Fruit fly (Drosophila melanogaster) whole organism, embryonic: ENCODE results near the gene ago.
A peak's percentile ranks its signal among the peaks of the same experiment; 100 is the strongest.

Source experiments
- Awh ChIP-seq: fragments of 200-800 bp; sonication (Bioruptor generic); IDR thresholded peaks from 2 replicates; pipeline ENCODE4, ENCODE4 v1.3.6; 2022; ENCODE audit warnings: missing biosample characterization, missing genetic modification characterization
- CG1024 ChIP-seq: fragments of 200-800 bp; sonication (Bioruptor generic); IDR thresholded peaks from 2 replicates; pipeline ENCODE4 v1.3.6; 2022; ENCODE audit warnings: missing biosample characterization, missing genetic modification characterization
- CG10462 ChIP-seq: fragments of 200-800 bp; sonication (Bioruptor generic); optimal IDR thresholded peaks from 2 replicates; lab custom pipeline; 2016; ENCODE audit warnings: missing biosample characterization, missing genetic modification characterization
- CG11504 ChIP-seq: fragments of 200-800 bp; sonication (Bioruptor generic); optimal IDR thresholded peaks from 3 replicates; lab custom pipeline; 2019; ENCODE audit warnings: missing biosample characterization, mild to moderate bottlenecking, missing genetic modification characterization, moderate library complexity
- CG11695 ChIP-seq: fragments of 200-800 bp; sonication (Bioruptor generic); IDR thresholded peaks from 3 replicates; pipeline ENCODE4 v1.3.6; 2022; ENCODE audit warnings: missing biosample characterization, missing genetic modification characterization
- CG12071 ChIP-seq: fragments of 200-800 bp; sonication (Bioruptor generic); optimal IDR thresholded peaks from 3 replicates; lab custom pipeline; 2018; ENCODE audit warnings: missing biosample characterization, mild to moderate bottlenecking, missing genetic modification characterization
- CG12769 ChIP-seq: fragments of 200-800 bp; sonication (Bioruptor generic); optimal IDR thresholded peaks from 2 replicates; lab custom pipeline; 2019; ENCODE audit warnings: missing biosample characterization, mild to moderate bottlenecking, missing genetic modification characterization, moderate library complexity
- CG15011 ChIP-seq: fragments of 200-800 bp; sonication (Bioruptor generic); optimal IDR thresholded peaks from 3 replicates; lab custom pipeline; 2018; ENCODE audit warnings: missing biosample characterization, mild to moderate bottlenecking, missing genetic modification characterization
- CG17361 ChIP-seq: fragments of 200-800 bp; sonication (Bioruptor generic); IDR thresholded peaks from 3 replicates; pipeline ENCODE4 v1.3.6; 2022; ENCODE audit warnings: missing biosample characterization, missing genetic modification characterization
- CG2875 ChIP-seq: fragments of 200-800 bp; sonication (Bioruptor generic); optimal IDR thresholded peaks from 2 replicates; lab custom pipeline; 2017; ENCODE audit warnings: missing biosample characterization, mild to moderate bottlenecking, missing genetic modification characterization, missing genetic modification reagents
- CG4854 ChIP-seq: fragments of 200-800 bp; sonication (Bioruptor generic); optimal IDR thresholded peaks from 2 replicates; lab custom pipeline; 2016; ENCODE audit warnings: missing biosample characterization, missing genetic modification characterization, inconsistent platforms
- CG5180 ChIP-seq: fragments of 200-800 bp; sonication (Bioruptor generic); optimal IDR thresholded peaks from 3 replicates; lab custom pipeline; 2017; ENCODE audit warnings: missing biosample characterization, missing genetic modification characterization, mild to moderate bottlenecking, moderate library complexity, missing genetic modification reagents
- CG6175 ChIP-seq: fragments of 200-800 bp; sonication (Bioruptor generic); IDR thresholded peaks from 3 replicates; pipeline ENCODE4 v1.3.6; 2022; ENCODE audit warnings: missing biosample characterization, missing genetic modification characterization
- CG6791 ChIP-seq: fragments of 200-800 bp; sonication (Bioruptor generic); IDR thresholded peaks from 3 replicates; pipeline ENCODE4 v1.3.6; 2022; ENCODE audit warnings: missing biosample characterization, missing genetic modification characterization; ENCODE audit not compliant: partially characterized antibody
- CG7839 ChIP-seq: fragments of 200-800 bp; sonication (Bioruptor generic); optimal IDR thresholded peaks from 3 replicates; lab custom pipeline; 2018; ENCODE audit warnings: missing biosample characterization, mild to moderate bottlenecking, missing genetic modification characterization, moderate library complexity
- Camta ChIP-seq: fragments of 200-800 bp; sonication (Bioruptor generic); optimal IDR thresholded peaks from 2 replicates; lab custom pipeline; 2016; ENCODE audit warnings: missing biosample characterization, missing genetic modification characterization
- CkIIα-i1 ChIP-seq: fragments of 200-800 bp; sonication (Bioruptor generic); IDR thresholded peaks from 2 replicates; pipeline ENCODE4 v1.3.6; 2022; ENCODE audit warnings: missing biosample characterization, missing genetic modification characterization
- Deaf1 ChIP-seq: fragments of 200-800 bp; optimal IDR thresholded peaks from 3 replicates; lab custom pipeline; 2019; ENCODE audit warnings: missing biosample characterization, mild to moderate bottlenecking, missing genetic modification characterization, moderate library complexity
- Dek ChIP-seq: fragments of 200-800 bp; sonication (Bioruptor generic); optimal IDR thresholded peaks from 3 replicates; lab custom pipeline; 2019; ENCODE audit warnings: missing biosample characterization, mild to moderate bottlenecking, missing genetic modification characterization, moderate library complexity
- Eip74EF ChIP-seq, 2 experiments: fragments of 200-800 bp in 1 of 2; fragments of >200 bp in 1 of 2; sonication (Bioruptor generic) in 1 of 2; optimal IDR thresholded peaks; 2 replicates each; lab custom pipeline; 2017 to 2019; ENCODE audit warnings: missing biosample characterization in 2 of 2, missing genetic modification characterization in 2 of 2, mild to moderate bottlenecking in 1 of 2, moderate library complexity in 1 of 2
- Ets65A ChIP-seq: fragments of 200-800 bp; sonication (Bioruptor generic); peaks from one replicate; lab custom pipeline; 2016; ENCODE audit warnings: missing biosample characterization, missing genetic modification characterization
- GATAe ChIP-seq: fragments of 200-800 bp; sonication (Bioruptor generic); conservative IDR thresholded peaks from 2 replicates; pipeline ENCODE4 v1.3.6; 2022; ENCODE audit warnings: missing biosample characterization, missing genetic modification characterization
- Hand ChIP-seq: fragments of 200-800 bp; sonication (Bioruptor generic); optimal IDR thresholded peaks from 2 replicates; lab custom pipeline; 2017; ENCODE audit warnings: mild to moderate bottlenecking, missing biosample characterization, missing genetic modification reagents, missing genetic modification characterization
- Hr3 ChIP-seq: fragments of 200-800 bp; sonication (Bioruptor generic); optimal IDR thresholded peaks from 3 replicates; lab custom pipeline; 2016; ENCODE audit warnings: missing biosample characterization, missing genetic modification characterization
- Hr39 ChIP-seq: fragments of >200 bp; optimal IDR thresholded peaks from 2 replicates; lab custom pipeline; 2017
- Hr51 ChIP-seq, 2 experiments: fragments of 200-800 bp; sonication (Bioruptor generic); optimal IDR thresholded peaks; 2 replicates in 1 of 2; 3 replicates in 1 of 2; lab custom pipeline; 2016 to 2018; ENCODE audit warnings: missing biosample characterization in 2 of 2, missing genetic modification characterization in 2 of 2, mild to moderate bottlenecking in 1 of 2, moderate library complexity in 1 of 2
- Hr78 ChIP-seq, 2 experiments: fragments of 200-800 bp in 1 of 2; fragments of >200 bp in 1 of 2; sonication (Bioruptor generic) in 1 of 2; optimal IDR thresholded peaks; 2 replicates each; lab custom pipeline; 2017 to 2019; ENCODE audit warnings: missing biosample characterization in 2 of 2, missing genetic modification characterization in 2 of 2, mild to moderate bottlenecking in 1 of 2, moderate library complexity in 1 of 2
- Hsf ChIP-seq: fragments of 200-800 bp; sonication (Bioruptor generic); optimal IDR thresholded peaks from 3 replicates; lab custom pipeline; 2016; ENCODE audit warnings: missing biosample characterization, missing genetic modification characterization
- MESR4 ChIP-seq: fragments of 200-800 bp; sonication (Bioruptor generic); optimal IDR thresholded peaks from 2 replicates; lab custom pipeline; 2018; ENCODE audit warnings: missing biosample characterization, mild to moderate bottlenecking, missing genetic modification characterization, moderate library complexity
- MTF-1 ChIP-seq: fragments of 200-800 bp; sonication (Bioruptor generic); optimal IDR thresholded peaks from 2 replicates; lab custom pipeline; 2018; ENCODE audit warnings: missing biosample characterization, mild to moderate bottlenecking, missing genetic modification characterization, borderline replicate concordance
- NC2β ChIP-seq: fragments of 200-800 bp; sonication (Bioruptor generic); optimal IDR thresholded peaks from 2 replicates; lab custom pipeline; 2016; ENCODE audit warnings: missing biosample characterization, missing genetic modification characterization
- Nf-YB ChIP-seq: fragments of 200-800 bp; sonication (Bioruptor generic); optimal IDR thresholded peaks from 3 replicates; lab custom pipeline; 2019; ENCODE audit warnings: missing biosample characterization, mild to moderate bottlenecking, missing genetic modification characterization, moderate library complexity
- Rfx ChIP-seq: fragments of 200-800 bp; sonication (Bioruptor generic); IDR thresholded peaks from 2 replicates; pipeline ENCODE4 v1.3.6; 2022; ENCODE audit warnings: missing biosample characterization, missing genetic modification characterization
- Six4 ChIP-seq: fragments of 200-800 bp; sonication (Bioruptor generic); optimal IDR thresholded peaks from 2 replicates; lab custom pipeline; 2016; ENCODE audit warnings: missing biosample characterization, missing genetic modification characterization
- Sry-β ChIP-seq: fragments of 200-800 bp; sonication (Bioruptor generic); optimal IDR thresholded peaks from 2 replicates; lab custom pipeline; 2018; ENCODE audit warnings: missing biosample characterization, mild to moderate bottlenecking, missing genetic modification characterization, moderate library complexity
- ap ChIP-seq: fragments of 200-800 bp; sonication (Bioruptor generic); IDR thresholded peaks from 2 replicates; pipeline ENCODE4 v1.3.6; 2022; ENCODE audit warnings: missing biosample characterization, missing genetic modification characterization
- bigmax ChIP-seq: fragments of 200-800 bp; sonication (Bioruptor generic); optimal IDR thresholded peaks from 2 replicates; lab custom pipeline; 2018; ENCODE audit warnings: missing biosample characterization, mild to moderate bottlenecking, missing genetic modification characterization
- cad ChIP-seq: fragments of >200 bp; optimal IDR thresholded peaks from 2 replicates; lab custom pipeline; 2017; ENCODE audit warnings: missing biosample characterization, missing genetic modification characterization
- croc ChIP-seq: fragments of 200-800 bp; sonication (Bioruptor generic); conservative IDR thresholded peaks from 3 replicates; pipeline ENCODE4 v1.3.6; 2022; ENCODE audit warnings: missing biosample characterization, missing genetic modification characterization
- dpn ChIP-seq, 2 experiments: fragments of 200-800 bp; sonication (Bioruptor generic); optimal IDR thresholded peaks; 3 replicates each; lab custom pipeline; 2016; ENCODE audit warnings: missing biosample characterization in 2 of 2, missing genetic modification characterization in 2 of 2
- ftz-f1 ChIP-seq: fragments of 200-800 bp; sonication (Bioruptor generic); optimal IDR thresholded peaks from 2 replicates; lab custom pipeline; 2016; ENCODE audit warnings: missing biosample characterization, missing genetic modification characterization
- gfzf ChIP-seq: fragments of 200-800 bp; sonication (Bioruptor generic); optimal IDR thresholded peaks from 2 replicates; lab custom pipeline; 2016; ENCODE audit warnings: missing biosample characterization, mild to moderate bottlenecking, missing genetic modification characterization, moderate library complexity
- kah ChIP-seq: fragments of 200-800 bp; sonication (Bioruptor generic); optimal IDR thresholded peaks from 2 replicates; lab custom pipeline; 2018; ENCODE audit warnings: missing biosample characterization, mild to moderate bottlenecking, missing genetic modification characterization
- oc ChIP-seq: fragments of 200-800 bp; sonication (Bioruptor generic); optimal IDR thresholded peaks from 2 replicates; lab custom pipeline; 2018; ENCODE audit warnings: missing biosample characterization, mild to moderate bottlenecking, missing genetic modification characterization, moderate library complexity
- run ChIP-seq: fragments of 200-800 bp; sonication (Bioruptor generic); optimal IDR thresholded peaks from 3 replicates; lab custom pipeline; 2018; ENCODE audit warnings: missing biosample characterization, mild to moderate bottlenecking, missing genetic modification characterization
- sob ChIP-seq: fragments of 200-800 bp; sonication (Bioruptor generic); IDR thresholded peaks from 2 replicates; pipeline ENCODE4 v1.3.6; 2022; ENCODE audit warnings: missing biosample characterization, missing genetic modification characterization
- trh ChIP-seq: fragments of 200-800 bp; sonication (Bioruptor generic); optimal IDR thresholded peaks from 2 replicates; lab custom pipeline; 2016; ENCODE audit warnings: missing biosample characterization, missing genetic modification characterization
- ttk ChIP-seq: fragments of 200-800 bp; sonication (Bioruptor generic); IDR thresholded peaks from 2 replicates; pipeline ENCODE4 v2.1.2; 2022; ENCODE audit warnings: missing biosample characterization, missing genetic modification characterization
- zen2 ChIP-seq: fragments of 200-800 bp; sonication (Bioruptor generic); IDR thresholded peaks from 3 replicates; pipeline ENCODE4 v1.3.6; 2022; ENCODE audit warnings: missing biosample characterization, missing genetic modification characterization; ENCODE audit not compliant: partially characterized antibody

ago gene

dm6 chr3L:4228187-4228836 lies 25.8 kb downstream of the ago start (continued):
- TF ChIP-seq Ets65A (GFP tag; lab: Kevin White, UChicago) = peak; percentile 99
- peak; percentile 97 for TF ChIP-seq ap (GFP tag; lab: Robert Waterston, UW)
- TF ChIP-seq Deaf1 (tag; lab: Kevin White, UChicago) = peak; percentile 81
- no peak for TF ChIP-seq Hr39 (lab: Kevin White, UChicago)
- TF ChIP-seq CG7839 (tag; lab: Kevin White, UChicago) = peak; percentile 97
- peak; percentile 94 for TF ChIP-seq MTF-1 (GFP tag; lab: Kevin White, UChicago)
- peak; percentile 14 for TF ChIP-seq gfzf
- peak; percentile 98 for TF ChIP-seq ttk (GFP tag; lab: Robert Waterston, UW)
- peak; percentile 97 for TF ChIP-seq Hr3 (GFP tag; lab: Kevin White, UChicago)
- peak; percentile 58; the same call in 2 of the 3 replicates for TF ChIP-seq CG6175 (GFP tag; lab: Robert Waterston, UW)
- TF ChIP-seq CG12071 (GFP tag; lab: Kevin White, UChicago) = peak; percentile 94
- TF ChIP-seq CG11695 (GFP tag; lab: Robert Waterston, UW) = peak; percentile 95
- TF ChIP-seq GATAe = peak; percentile 49; the same call in 1 of the 2 replicates
- TF ChIP-seq run (tag; lab: Kevin White, UChicago) = peak; percentile 92
- peak; percentile 99 for TF ChIP-seq Awh (GFP tag; lab: Robert Waterston, UW)
- TF ChIP-seq Six4 = peak; percentile 94
- TF ChIP-seq trh (GFP tag; lab: Kevin White, UChicago) = peak; percentile 89
- TF ChIP-seq Hsf (GFP tag; lab: Kevin White, UChicago) = peak; percentile 96
- TF ChIP-seq dpn (GFP tag; optimal IDR thresholded peaks at IDR 0.05; lab: Kevin White, UChicago) = peak; percentile 94 to 96
- TF ChIP-seq Hand (GFP tag; lab: Kevin White, UChicago) = peak; percentile 82
- no peak for TF ChIP-seq CG6791 (GFP tag; lab: Robert Waterston, UW)
- peak; percentile 98 for TF ChIP-seq CG2875
- peak; percentile 92 for TF ChIP-seq CG10462 (GFP tag; lab: Kevin White, UChicago)
- TF ChIP-seq sob (GFP tag; lab: Robert Waterston, UW) = peak; percentile 96
- TF ChIP-seq bigmax (GFP tag; lab: Kevin White, UChicago) = peak; percentile 38
- peak; percentile 80; the same call in 1 of the 2 replicates for TF ChIP-seq CkIIα-i1 (GFP tag; lab: Robert Waterston, UW)
- TF ChIP-seq Sry-β = peak; percentile 57
- peak; percentile 93 for TF ChIP-seq NC2β (GFP tag; lab: Kevin White, UChicago)
- peak; percentile 84 for TF ChIP-seq CG15011 (GFP tag; lab: Kevin White, UChicago)
- peak; percentile 92 for TF ChIP-seq Dek (tag; lab: Kevin White, UChicago)
- no peak for TF ChIP-seq zen2 (GFP tag; lab: Robert Waterston, UW)
- TF ChIP-seq CG4854 (GFP tag; lab: Kevin White, UChicago) = peak; percentile 87
- TF ChIP-seq Camta (GFP tag; lab: Kevin White, UChicago) = peak; percentile 93
- TF ChIP-seq cad (GFP tag; lab: Kevin White, UChicago) = no peak
- peak; percentile 89 to 97 for TF ChIP-seq Hr51 (GFP tag; optimal IDR thresholded peaks at IDR 0.05; lab: Kevin White, UChicago)
- peak; percentile 78 for TF ChIP-seq ftz-f1 (GFP tag; lab: Kevin White, UChicago)
- peak; percentile 85 for TF ChIP-seq Nf-YB
- peak; percentile 97 for TF ChIP-seq croc (GFP tag; lab: Robert Waterston, UW)
- TF ChIP-seq CG11504 (tag; lab: Kevin White, UChicago) = peak; percentile 97
- peak; percentile 91 for TF ChIP-seq Rfx (GFP tag; lab: Robert Waterston, UW)
- peak; percentile 98 for TF ChIP-seq CG12769 (tag; lab: Kevin White, UChicago)
- peak; percentile 92 for TF ChIP-seq CG5180 (GFP tag; lab: Kevin White, UChicago)
- peak in 1 of 2 experiments; percentile 92 for TF ChIP-seq Hr78 (GFP tag; optimal IDR thresholded peaks at IDR 0.05; lab: Kevin White, UChicago)
- TF ChIP-seq oc (tag; lab: Kevin White, UChicago) = peak; percentile 97
- peak; percentile 97 for TF ChIP-seq CG17361
- peak; percentile 96 for TF ChIP-seq kah (GFP tag; lab: Kevin White, UChicago)
- peak; percentile 56 for TF ChIP-seq MESR4 (GFP tag; lab: Kevin White, UChicago)
- peak; percentile 95 for TF ChIP-seq CG1024 (GFP tag; lab: Robert Waterston, UW)
- peak in 1 of 2 experiments; percentile 91 for TF ChIP-seq Eip74EF (GFP tag; optimal IDR thresholded peaks at IDR 0.05; lab: Kevin White, UChicago)
